Worm (Caenorhabditis elegans) whole organism, L4 larva: ENCODE measurements around the gene cnep-1.
A peak's percentile ranks its signal among the peaks of the same experiment; 100 is the strongest.

Experiments used
- D1046.2 ChIP-seq: fragments of 200-800 bp; sonication (Bioruptor generic); IDR thresholded peaks from 2 replicates; pipeline ENCODE4 v1.3.6; 2022; ENCODE audit warnings: missing genetic modification characterization, missing compliant biosample characterization
- F26F4.8 ChIP-seq: fragments of 200-800 bp; sonication (Bioruptor generic); conservative IDR thresholded peaks from 2 replicates; pipeline ENCODE4 v1.3.6; 2022; ENCODE audit warnings: missing genetic modification characterization, missing compliant biosample characterization
- R02D3.7 ChIP-seq: fragments of 150-350 bp; sonication (generic microtip); optimal IDR thresholded peaks from 3 replicates; lab custom pipeline; 2014; ENCODE audit warnings: missing biosample characterization, missing genetic modification characterization
- T26A8.4 ChIP-seq: fragments of 200-800 bp; sonication (Bioruptor generic); IDR thresholded peaks from 2 replicates; pipeline ENCODE4 v1.3.6; 2022; ENCODE audit warnings: missing genetic modification characterization, missing compliant biosample characterization
- Y75B8A.6 ChIP-seq: fragments of 200-800 bp; sonication (Bioruptor generic); IDR thresholded peaks from 2 replicates; pipeline ENCODE4 v1.3.6; 2022; ENCODE audit warnings: missing genetic modification reagents, missing genetic modification characterization, missing compliant biosample characterization
- ZK337.2 ChIP-seq: fragments of 200-800 bp; sonication (Bioruptor generic); IDR thresholded peaks from 2 replicates; pipeline ENCODE4 v1.3.6; 2022; ENCODE audit warnings: missing genetic modification reagents, missing genetic modification characterization, missing compliant biosample characterization
- aly-2 ChIP-seq: sonication (generic microtip); optimal IDR thresholded peaks from 2 replicates; lab custom pipeline; 2018; ENCODE audit warnings: missing biosample characterization, missing genetic modification characterization
- attf-4 ChIP-seq: sonication (generic microtip); optimal IDR thresholded peaks from 3 replicates; lab custom pipeline; 2017; ENCODE audit warnings: missing biosample characterization, missing genetic modification characterization
- ceh-20 ChIP-seq: fragments of 200-800 bp; sonication (Bioruptor generic); IDR thresholded peaks from 2 replicates; pipeline ENCODE4 v1.3.6; 2022; ENCODE audit warnings: missing genetic modification reagents, missing genetic modification characterization, missing compliant biosample characterization
- ceh-28 ChIP-seq: fragments of 150-350 bp; optimal IDR thresholded peaks from 2 replicates; lab custom pipeline; 2014; ENCODE audit warnings: missing biosample characterization, missing genetic modification reagents, missing genetic modification characterization
- ceh-82 ChIP-seq: sonication (generic microtip); optimal IDR thresholded peaks from 2 replicates; lab custom pipeline; 2017; ENCODE audit warnings: missing biosample characterization, missing genetic modification characterization
- ces-1 ChIP-seq: fragments of 150-350 bp; sonication (generic microtip); optimal IDR thresholded peaks from 4 replicates; lab custom pipeline; 2014; ENCODE audit warnings: missing biosample characterization, missing genetic modification reagents, missing genetic modification characterization
- daf-12 ChIP-seq: fragments of 150-350 bp; optimal IDR thresholded peaks from 2 replicates; lab custom pipeline; 2014; ENCODE audit warnings: missing biosample characterization, missing genetic modification reagents, missing genetic modification characterization
- daf-19 ChIP-seq: fragments of 200-800 bp; sonication (Bioruptor generic); conservative IDR thresholded peaks from 2 replicates; pipeline ENCODE4 v1.3.6; 2022; ENCODE audit warnings: missing genetic modification characterization, missing compliant biosample characterization
- dmd-6 ChIP-seq: fragments of 200-800 bp; sonication (Bioruptor generic); IDR thresholded peaks from 2 replicates; pipeline ENCODE4 v1.3.6; 2022; ENCODE audit warnings: missing genetic modification reagents, missing genetic modification characterization, missing compliant biosample characterization
- dmd-9 ChIP-seq: fragments of 200-800 bp; sonication (Bioruptor generic); IDR thresholded peaks from 2 replicates; pipeline ENCODE4 v1.3.6; 2022; ENCODE audit warnings: missing genetic modification reagents, missing genetic modification characterization, missing compliant biosample characterization
- dpl-1 ChIP-seq: fragments of 150-350 bp; optimal IDR thresholded peaks from 2 replicates; lab custom pipeline; 2014; ENCODE audit warnings: missing biosample characterization, missing genetic modification reagents, missing genetic modification characterization
- fkh-10 ChIP-seq: fragments of 150-350 bp; optimal IDR thresholded peaks from 2 replicates; lab custom pipeline; 2014; ENCODE audit warnings: missing biosample characterization, missing genetic modification reagents, missing genetic modification characterization
- fos-1 ChIP-seq: fragments of 150-350 bp; optimal IDR thresholded peaks from 2 replicates; lab custom pipeline; 2014; ENCODE audit warnings: missing biosample characterization, missing genetic modification characterization
- hif-1 ChIP-seq, 2 experiments: sonication (generic microtip); optimal IDR thresholded peaks; 2 replicates each; lab custom pipeline; 2016 to 2017; ENCODE audit warnings: missing compliant biosample characterization in 2 of 2, missing genetic modification characterization in 2 of 2, missing genetic modification reagents in 2 of 2, missing genotype in 2 of 2, mild to moderate bottlenecking in 1 of 2
- hlh-11 ChIP-seq: fragments of 200-800 bp; sonication (Bioruptor generic); optimal IDR thresholded peaks from 2 replicates; lab custom pipeline; 2018; ENCODE audit warnings: mild to moderate bottlenecking, missing genetic modification characterization, missing compliant biosample characterization
- hlh-30 ChIP-seq: sonication (generic microtip); optimal IDR thresholded peaks from 2 replicates; lab custom pipeline; 2017; ENCODE audit warnings: antibody characterized with exemption, mild to moderate bottlenecking, missing genetic modification characterization, missing compliant biosample characterization; ENCODE audit not compliant: insufficient read depth
- hmg-1.1 ChIP-seq: fragments of 200-800 bp; sonication (Bioruptor generic); IDR thresholded peaks from 2 replicates; pipeline ENCODE4 v1.3.6; 2022; ENCODE audit warnings: missing genetic modification reagents, missing genetic modification characterization, missing compliant biosample characterization
- lim-7 ChIP-seq: fragments of 200-800 bp; sonication (Bioruptor generic); IDR thresholded peaks from 2 replicates; pipeline ENCODE4 v1.3.6; 2022; ENCODE audit warnings: missing genetic modification characterization, missing compliant biosample characterization
- lin-1 ChIP-seq: fragments of 200-800 bp; sonication (Bioruptor generic); IDR thresholded peaks from 2 replicates; pipeline ENCODE4 v1.3.6; 2022; ENCODE audit warnings: missing genetic modification reagents, missing genetic modification characterization, missing compliant biosample characterization
- lsy-2 ChIP-seq, 2 experiments: fragments of 150-350 bp in 1 of 2; sonication (generic microtip) in 1 of 2; optimal IDR thresholded peaks; 2 replicates each; lab custom pipeline; 2014 to 2017; ENCODE audit warnings: missing biosample characterization in 2 of 2, missing genetic modification characterization in 2 of 2
- mdl-1 ChIP-seq, 2 experiments: fragments of 150-350 bp in 1 of 2; sonication (generic microtip) in 1 of 2; optimal IDR thresholded peaks; 2 replicates each; lab custom pipeline; 2014 to 2017; ENCODE audit warnings: missing biosample characterization in 2 of 2, missing genetic modification characterization in 2 of 2
- mes-2 ChIP-seq: sonication (generic microtip); optimal IDR thresholded peaks from 2 replicates; lab custom pipeline; 2016; ENCODE audit warnings: missing genotype, mild to moderate bottlenecking, missing genetic modification characterization, missing compliant biosample characterization; ENCODE audit not compliant: poor library complexity, severe bottlenecking
- mxl-2 ChIP-seq: fragments of 200-800 bp; sonication (Bioruptor generic); conservative IDR thresholded peaks from 2 replicates; pipeline ENCODE4 v1.3.6; 2022; ENCODE audit warnings: missing genetic modification reagents, missing genetic modification characterization, missing compliant biosample characterization
- mxl-3 ChIP-seq: fragments of 200-800 bp; sonication (Bioruptor generic); optimal IDR thresholded peaks from 2 replicates; lab custom pipeline; 2018; ENCODE audit warnings: mild to moderate bottlenecking, missing genetic modification characterization, missing compliant biosample characterization
- nhr-10 ChIP-seq: fragments of 150-350 bp; optimal IDR thresholded peaks from 2 replicates; lab custom pipeline; 2014; ENCODE audit warnings: missing biosample characterization, missing genetic modification characterization
- nhr-102 ChIP-seq: sonication (generic microtip); optimal IDR thresholded peaks from 2 replicates; lab custom pipeline; 2016; ENCODE audit warnings: mild to moderate bottlenecking, missing genetic modification characterization, moderate library complexity, missing compliant biosample characterization
- nhr-11 ChIP-seq: fragments of 150-350 bp; optimal IDR thresholded peaks from 2 replicates; lab custom pipeline; 2014; ENCODE audit warnings: missing biosample characterization, missing genetic modification characterization
- nhr-111 ChIP-seq: fragments of 200-800 bp; sonication (Bioruptor generic); optimal IDR thresholded peaks from 2 replicates; lab custom pipeline; 2018; ENCODE audit warnings: mild to moderate bottlenecking, missing genetic modification characterization, missing compliant biosample characterization
- nhr-41 ChIP-seq: fragments of 200-800 bp; sonication (Bioruptor generic); IDR thresholded peaks from 2 replicates; pipeline ENCODE4 v1.3.6; 2022; ENCODE audit warnings: missing genetic modification reagents, missing genetic modification characterization, missing compliant biosample characterization
- nhr-48 ChIP-seq: sonication (generic microtip); optimal IDR thresholded peaks from 2 replicates; lab custom pipeline; 2016; ENCODE audit warnings: mild to moderate bottlenecking, missing genetic modification characterization, missing compliant biosample characterization
- nhr-76 ChIP-seq: fragments of 150-350 bp; optimal IDR thresholded peaks from 2 replicates; lab custom pipeline; 2014; ENCODE audit warnings: missing biosample characterization, missing genetic modification characterization
- pha-4 ChIP-seq, 2 experiments: fragments of 150-350 bp in 1 of 2; fragments of 200-800 bp in 1 of 2; sonication (Bioruptor generic) in 1 of 2; IDR thresholded peaks in 1 of 2; optimal IDR thresholded peaks in 1 of 2; 2 replicates each; pipeline versions ENCODE4 v1.3.6 to Lab custom; 2014 to 2022; ENCODE audit warnings: missing genetic modification characterization in 2 of 2, missing genetic modification reagents in 2 of 2, missing biosample characterization in 1 of 2, missing compliant biosample characterization in 1 of 2
- saeg-2 ChIP-seq: fragments of 200-800 bp; sonication (Bioruptor generic); IDR thresholded peaks from 2 replicates; pipeline ENCODE4 v1.3.6; 2022; ENCODE audit warnings: missing genetic modification reagents, missing genetic modification characterization, missing compliant biosample characterization
- set-16 ChIP-seq: fragments of 200-800 bp; sonication (Bioruptor generic); IDR thresholded peaks from 2 replicates; pipeline ENCODE4 v1.3.6; 2022; ENCODE audit warnings: missing genetic modification reagents, missing genetic modification characterization, missing compliant biosample characterization
- snpc-1.2 ChIP-seq: fragments of 200-800 bp; sonication (Bioruptor generic); IDR thresholded peaks from 2 replicates; pipeline ENCODE4 v1.3.6; 2022; ENCODE audit warnings: missing genetic modification reagents, missing genetic modification characterization, missing compliant biosample characterization
- snpc-4 ChIP-seq: fragments of 150-350 bp; optimal IDR thresholded peaks from 2 replicates; lab custom pipeline; 2014; ENCODE audit warnings: missing biosample characterization, missing genetic modification characterization
- spr-3 ChIP-seq: fragments of 200-800 bp; sonication (Bioruptor generic); optimal IDR thresholded peaks from 2 replicates; lab custom pipeline; 2018; ENCODE audit warnings: mild to moderate bottlenecking, missing genetic modification characterization, missing compliant biosample characterization
- tra-1 ChIP-seq: fragments of 200-800 bp; sonication (Bioruptor generic); IDR thresholded peaks from 2 replicates; pipeline ENCODE4 v1.3.6; 2022; ENCODE audit warnings: missing genetic modification reagents, missing genetic modification characterization, missing compliant biosample characterization
- unc-130 ChIP-seq: sonication (generic microtip); optimal IDR thresholded peaks from 2 replicates; lab custom pipeline; 2016; ENCODE audit warnings: missing genetic modification reagents, missing genetic modification characterization, missing compliant biosample characterization
- unc-39 ChIP-seq: sonication (generic microtip); optimal IDR thresholded peaks from 2 replicates; lab custom pipeline; 2017; ENCODE audit warnings: missing biosample characterization, missing genetic modification characterization
- unc-62 ChIP-seq, 3 experiments: fragments of 150-350 bp in 1 of 3; sonication (generic microtip); optimal IDR thresholded peaks in 2 of 3; peaks in 1 of 3; 1 replicate in 1 of 3; 2 replicates in 2 of 3; lab custom pipeline; 2014 to 2017; ENCODE audit warnings: missing biosample characterization in 3 of 3, missing genetic modification characterization in 3 of 3, missing genetic modification reagents in 3 of 3, missing genotype in 1 of 3
- zag-1 ChIP-seq: fragments of 150-350 bp; optimal IDR thresholded peaks from 2 replicates; lab custom pipeline; 2014; ENCODE audit warnings: missing biosample characterization, missing genetic modification characterization
- zfp-3 ChIP-seq: fragments of 200-800 bp; sonication (Bioruptor generic); conservative IDR thresholded peaks from 2 replicates; pipeline ENCODE4 v1.3.6; 2022; ENCODE audit warnings: missing genetic modification reagents, missing genetic modification characterization, missing compliant biosample characterization
- ztf-7 ChIP-seq: fragments of 150-350 bp; optimal IDR thresholded peaks from 2 replicates; lab custom pipeline; 2014; ENCODE audit warnings: missing biosample characterization, missing genetic modification characterization

cnep-1 gene

ce11 chrII:7289923-7290476 is 20.1 kb upstream of the cnep-1 start, which contains the start of gene C30G12.2:
C30G12.2 (plus strand) TSS chrII:7290426.
- TF ChIP-seq nhr-10 (tag; lab: Kevin White, UChicago): no peak
- no peak for TF ChIP-seq attf-4 (tag; lab: Kevin White, UChicago)
- peak; percentile 88 for TF ChIP-seq ceh-20 (GFP tag; lab: Robert Waterston, UW)
- TF ChIP-seq mdl-1 (tag; optimal IDR thresholded peaks at IDR 0.05; lab: Kevin White, UChicago): no peak
- TF ChIP-seq dmd-6 (GFP tag; lab: Robert Waterston, UW): peak; percentile 100
- TF ChIP-seq nhr-102 (tag; lab: Kevin White, UChicago): peak; percentile 86
- TF ChIP-seq nhr-111: no peak
- no peak for TF ChIP-seq pha-4 (GFP tag; IDR thresholded peaks at IDR 0.05; lab: Robert Waterston, UW)
- no peak for TF ChIP-seq pha-4 (tag; optimal IDR thresholded peaks at IDR 0.05; lab: Kevin White, UChicago)
- no peak for TF ChIP-seq spr-3 (GFP tag; lab: Kevin White, UChicago)
- no peak for TF ChIP-seq ces-1 (GFP tag; lab: Kevin White, UChicago)
- TF ChIP-seq D1046.2 (GFP tag; lab: Robert Waterston, UW): no peak
- TF ChIP-seq unc-39 (tag; lab: Kevin White, UChicago): no peak
- no peak for TF ChIP-seq ceh-82 (tag; lab: Kevin White, UChicago)
- peak; percentile 69 for TF ChIP-seq lin-1 (GFP tag; lab: Robert Waterston, UW)
- no peak for TF ChIP-seq nhr-11
- TF ChIP-seq Y75B8A.6 (GFP tag; lab: Robert Waterston, UW): no peak
- no peak for TF ChIP-seq nhr-41 (GFP tag; lab: Robert Waterston, UW)
- no peak for TF ChIP-seq ceh-28 (tag; lab: Kevin White, UChicago)
- TF ChIP-seq F26F4.8 (GFP tag; lab: Robert Waterston, UW): no peak
- peak in 1 of 2 experiments; percentile 75 for TF ChIP-seq unc-62 (GFP tag; optimal IDR thresholded peaks at IDR 0.05 in 1 of 2; lab: Kevin White, UChicago)
- no peak for TF ChIP-seq unc-62 (tag; optimal IDR thresholded peaks at IDR 0.05; lab: Kevin White, UChicago)
- TF ChIP-seq mes-2 (tag; lab: Kevin White, UChicago): no peak
- TF ChIP-seq daf-19 (GFP tag; lab: Robert Waterston, UW): no peak
- TF ChIP-seq nhr-76 (tag; lab: Kevin White, UChicago): no peak
- peak; percentile 95 for TF ChIP-seq nhr-48 (tag; lab: Kevin White, UChicago)
- TF ChIP-seq snpc-4 (tag; lab: Kevin White, UChicago): no peak
- TF ChIP-seq unc-130: no peak
- TF ChIP-seq mxl-2 (GFP tag; lab: Robert Waterston, UW): no peak
- TF ChIP-seq set-16 (GFP tag; lab: Robert Waterston, UW): no peak
- no peak for TF ChIP-seq fkh-10 (GFP tag; lab: Kevin White, UChicago)
- no peak for TF ChIP-seq snpc-1.2
- no peak for TF ChIP-seq zfp-3 (GFP tag; lab: Robert Waterston, UW)
- no peak for TF ChIP-seq fos-1 (tag; lab: Kevin White, UChicago)
- no peak for TF ChIP-seq hmg-1.1 (GFP tag; lab: Robert Waterston, UW)
- no peak for TF ChIP-seq aly-2 (tag; lab: Kevin White, UChicago)
- TF ChIP-seq tra-1 (GFP tag; lab: Robert Waterston, UW): peak; percentile 89
- TF ChIP-seq zag-1 (tag; lab: Kevin White, UChicago): no peak
- TF ChIP-seq hlh-11 (tag; lab: Kevin White, UChicago): peak; percentile 69
- TF ChIP-seq hlh-30 (tag; lab: Kevin White, UChicago): no peak
- TF ChIP-seq lsy-2 (tag; optimal IDR thresholded peaks at IDR 0.05; lab: Kevin White, UChicago): no peak
- TF ChIP-seq dmd-9: no peak
- TF ChIP-seq hif-1 (tag; optimal IDR thresholded peaks at IDR 0.05; lab: Kevin White, UChicago): no peak
- no peak for TF ChIP-seq dpl-1
- TF ChIP-seq daf-12 (tag; lab: Kevin White, UChicago): no peak
- no peak for TF ChIP-seq R02D3.7
- no peak for TF ChIP-seq ZK337.2
- TF ChIP-seq mxl-3 (GFP tag; lab: Kevin White, UChicago): no peak
- TF ChIP-seq T26A8.4 (GFP tag; lab: Robert Waterston, UW): no peak
- TF ChIP-seq ztf-7 (tag; lab: Kevin White, UChicago): no peak
- TF ChIP-seq lim-7: no peak
- no peak for TF ChIP-seq saeg-2
